Fruit fly (Drosophila melanogaster) whole organism, embryonic: ENCODE data around the gene CG2712.

Experiments
- Atf3 ChIP-seq: fragments of 200-800 bp; sonication (Bioruptor generic); optimal IDR thresholded peaks from 3 replicates; lab custom pipeline; 2016; ENCODE audit warnings: missing biosample characterization, missing genetic modification characterization
- CG10654 ChIP-seq: fragments of 200-800 bp; sonication (Bioruptor generic); optimal IDR thresholded peaks from 2 replicates; lab custom pipeline; 2016; ENCODE audit warnings: missing biosample characterization, missing genetic modification characterization
- CG10979 ChIP-seq: fragments of 200-800 bp; sonication (Bioruptor generic); optimal IDR thresholded peaks from 2 replicates; lab custom pipeline; 2018; ENCODE audit warnings: missing biosample characterization, mild to moderate bottlenecking, missing genetic modification characterization, moderate library complexity
- CG12659 ChIP-seq: fragments of 200-800 bp; sonication (Bioruptor generic); optimal IDR thresholded peaks from 3 replicates; lab custom pipeline; 2017; ENCODE audit warnings: mild to moderate bottlenecking, missing biosample characterization, missing genetic modification reagents, missing genetic modification characterization
- CG12769 ChIP-seq: fragments of 200-800 bp; sonication (Bioruptor generic); optimal IDR thresholded peaks from 2 replicates; lab custom pipeline; 2019; ENCODE audit warnings: missing biosample characterization, mild to moderate bottlenecking, missing genetic modification characterization, moderate library complexity
- CG12942 ChIP-seq: fragments of 200-800 bp; sonication (Bioruptor generic); optimal IDR thresholded peaks from 3 replicates; lab custom pipeline; 2016; ENCODE audit warnings: missing biosample characterization, missing genetic modification characterization
- CG13424 ChIP-seq: fragments of 200-800 bp; sonication (Bioruptor generic); optimal IDR thresholded peaks from 2 replicates; lab custom pipeline; 2019; ENCODE audit warnings: missing biosample characterization, mild to moderate bottlenecking, missing genetic modification characterization, moderate library complexity
- CG13894 ChIP-seq: fragments of 200-800 bp; sonication (Bioruptor generic); optimal IDR thresholded peaks from 3 replicates; lab custom pipeline; 2018; ENCODE audit warnings: missing biosample characterization, mild to moderate bottlenecking, missing genetic modification characterization, moderate library complexity
- CG14441 ChIP-seq: fragments of 200-800 bp; sonication (Bioruptor generic); IDR thresholded peaks from 2 replicates; pipeline ENCODE4 v1.3.6; 2022; ENCODE audit warnings: missing biosample characterization, missing genetic modification characterization
- CG1603 ChIP-seq: fragments of 200-800 bp; sonication (Bioruptor generic); optimal IDR thresholded peaks from 2 replicates; lab custom pipeline; 2019; ENCODE audit warnings: missing biosample characterization, mild to moderate bottlenecking, missing genetic modification characterization, moderate library complexity
- CG17568 ChIP-seq: fragments of 200-800 bp; sonication (Bioruptor generic); optimal IDR thresholded peaks from 2 replicates; lab custom pipeline; 2018; ENCODE audit warnings: missing biosample characterization, mild to moderate bottlenecking, missing genetic modification characterization, moderate library complexity
- CG18476 ChIP-seq: fragments of 200-800 bp; sonication (Bioruptor generic); optimal IDR thresholded peaks from 2 replicates; lab custom pipeline; 2016; ENCODE audit warnings: missing biosample characterization, mild to moderate bottlenecking, missing genetic modification characterization
- CG18599 ChIP-seq: fragments of 200-800 bp; sonication (Bioruptor generic); optimal IDR thresholded peaks from 3 replicates; lab custom pipeline; 2017; ENCODE audit warnings: missing biosample characterization, missing genetic modification characterization, mild to moderate bottlenecking, moderate library complexity, missing genetic modification reagents
- CG2129 ChIP-seq: fragments of 200-800 bp; sonication (Bioruptor generic); IDR thresholded peaks from 2 replicates; pipeline ENCODE4 v1.3.6; 2022; ENCODE audit warnings: missing biosample characterization, missing genetic modification characterization; ENCODE audit not compliant: partially characterized antibody
- CG2875 ChIP-seq: fragments of 200-800 bp; sonication (Bioruptor generic); optimal IDR thresholded peaks from 2 replicates; lab custom pipeline; 2017; ENCODE audit warnings: missing biosample characterization, mild to moderate bottlenecking, missing genetic modification characterization, missing genetic modification reagents
- CG31365 ChIP-seq: fragments of 200-800 bp; sonication (Bioruptor generic); optimal IDR thresholded peaks from 2 replicates; lab custom pipeline; 2018; ENCODE audit warnings: missing biosample characterization, mild to moderate bottlenecking, missing genetic modification characterization
- CG32532 ChIP-seq: fragments of 200-800 bp; sonication (Bioruptor generic); IDR thresholded peaks from 2 replicates; pipeline ENCODE4 v1.3.6; 2022; ENCODE audit warnings: missing biosample characterization, missing genetic modification characterization
- CG34422 ChIP-seq: fragments of 200-800 bp; sonication (Bioruptor generic); IDR thresholded peaks from 3 replicates; pipeline ENCODE4 v1.3.6; 2022; ENCODE audit warnings: missing biosample characterization, missing genetic modification characterization
- CG6791 ChIP-seq: fragments of 200-800 bp; sonication (Bioruptor generic); IDR thresholded peaks from 3 replicates; pipeline ENCODE4 v1.3.6; 2022; ENCODE audit warnings: missing biosample characterization, missing genetic modification characterization; ENCODE audit not compliant: partially characterized antibody
- CG6813 ChIP-seq: fragments of 200-800 bp; sonication (Bioruptor generic); optimal IDR thresholded peaks from 2 replicates; lab custom pipeline; 2017; ENCODE audit warnings: missing biosample characterization, missing genetic modification characterization, mild to moderate bottlenecking, moderate library complexity, missing genetic modification reagents
- CG7928 ChIP-seq: fragments of 200-800 bp; sonication (Bioruptor generic); optimal IDR thresholded peaks from 2 replicates; lab custom pipeline; 2017; ENCODE audit warnings: missing biosample characterization, mild to moderate bottlenecking, missing genetic modification characterization
- Dbx ChIP-seq: fragments of 200-800 bp; sonication (Bioruptor generic); IDR thresholded peaks from 3 replicates; pipeline ENCODE4 v1.3.6; 2022; ENCODE audit warnings: missing biosample characterization, missing genetic modification characterization
- Dref ChIP-seq: fragments of 200-800 bp; sonication (Bioruptor generic); IDR thresholded peaks from 2 replicates; pipeline ENCODE4 v1.3.6; 2022; ENCODE audit warnings: missing biosample characterization, missing genetic modification characterization
- H2.0 ChIP-seq: fragments of 200-800 bp; sonication (Bioruptor generic); IDR thresholded peaks from 2 replicates; pipeline ENCODE4 v1.3.6; 2022; ENCODE audit warnings: missing biosample characterization, missing genetic modification characterization
- HLH3B ChIP-seq: fragments of 200-800 bp; sonication (Bioruptor generic); IDR thresholded peaks from 2 replicates; pipeline ENCODE4 v1.3.6; 2022; ENCODE audit warnings: missing biosample characterization, missing genetic modification characterization
- Lpt ChIP-seq: fragments of >200 bp; optimal IDR thresholded peaks from 2 replicates; lab custom pipeline; 2018; ENCODE audit warnings: missing biosample characterization, missing genetic modification characterization
- MTF-1 ChIP-seq: fragments of 200-800 bp; sonication (Bioruptor generic); optimal IDR thresholded peaks from 2 replicates; lab custom pipeline; 2018; ENCODE audit warnings: missing biosample characterization, mild to moderate bottlenecking, missing genetic modification characterization, borderline replicate concordance
- Med ChIP-seq: fragments of 200-800 bp; sonication (Bioruptor generic); peaks from one replicate; lab custom pipeline; 2016; ENCODE audit warnings: missing biosample characterization, missing genetic modification characterization, mild to moderate bottlenecking, inconsistent platforms, moderate library complexity
- Mrtf ChIP-seq: fragments of 200-800 bp; sonication (Bioruptor generic); IDR thresholded peaks from 3 replicates; pipeline ENCODE4 v1.3.6; 2022; ENCODE audit warnings: missing biosample characterization, missing genetic modification characterization
- Oaz ChIP-seq: fragments of 200-800 bp; sonication (Bioruptor generic); IDR thresholded peaks from 2 replicates; pipeline ENCODE4 v1.3.6; 2022; ENCODE audit warnings: missing biosample characterization, missing genetic modification characterization
- Opbp ChIP-seq: fragments of 200-800 bp; sonication (Bioruptor generic); IDR thresholded peaks from 3 replicates; pipeline ENCODE4 v1.3.6; 2022; ENCODE audit warnings: missing biosample characterization, missing genetic modification characterization; ENCODE audit not compliant: partially characterized antibody
- Pdp1 ChIP-seq, 2 experiments: fragments of 200-800 bp; sonication (Bioruptor generic); optimal IDR thresholded peaks; 3 replicates each; lab custom pipeline; 2016; ENCODE audit warnings: missing biosample characterization in 2 of 2, missing genetic modification characterization in 2 of 2, mild to moderate bottlenecking in 1 of 2, moderate library complexity in 1 of 2
- Ptx1 ChIP-seq: fragments of 200-800 bp; sonication (Bioruptor generic); IDR thresholded peaks from 2 replicates; pipeline ENCODE4 v1.3.6; 2022; ENCODE audit warnings: missing biosample characterization, missing genetic modification characterization
- Rfx ChIP-seq: fragments of 200-800 bp; sonication (Bioruptor generic); IDR thresholded peaks from 2 replicates; pipeline ENCODE4 v1.3.6; 2022; ENCODE audit warnings: missing biosample characterization, missing genetic modification characterization
- bowl ChIP-seq: fragments of 200-800 bp; sonication (Bioruptor generic); IDR thresholded peaks from 2 replicates; pipeline ENCODE4 v1.3.6; 2022; ENCODE audit warnings: missing biosample characterization, missing genetic modification characterization
- cato ChIP-seq: fragments of 200-800 bp; sonication (Bioruptor generic); optimal IDR thresholded peaks from 2 replicates; lab custom pipeline; 2016; ENCODE audit warnings: missing biosample characterization, missing genetic modification characterization, borderline replicate concordance
- dmrt99B ChIP-seq: fragments of 200-800 bp; sonication (Bioruptor generic); optimal IDR thresholded peaks from 2 replicates; lab custom pipeline; 2018; ENCODE audit warnings: missing biosample characterization, mild to moderate bottlenecking, missing genetic modification characterization, moderate library complexity
- dysf ChIP-seq: fragments of 200-800 bp; sonication (Bioruptor generic); IDR thresholded peaks from 3 replicates; pipeline ENCODE4 v1.3.6; 2022; ENCODE audit warnings: missing biosample characterization, missing genetic modification characterization
- gfzf ChIP-seq: fragments of 200-800 bp; sonication (Bioruptor generic); optimal IDR thresholded peaks from 2 replicates; lab custom pipeline; 2016; ENCODE audit warnings: missing biosample characterization, mild to moderate bottlenecking, missing genetic modification characterization, moderate library complexity
- grau ChIP-seq: fragments of 200-800 bp; optimal IDR thresholded peaks from 3 replicates; lab custom pipeline; 2019; ENCODE audit warnings: missing biosample characterization, mild to moderate bottlenecking, missing genetic modification characterization, moderate library complexity
- kay ChIP-seq: fragments of 200-800 bp; sonication (Bioruptor generic); optimal IDR thresholded peaks from 2 replicates; lab custom pipeline; 2016; ENCODE audit warnings: missing biosample characterization, missing genetic modification characterization
- knrl ChIP-seq: fragments of 200-800 bp; sonication (Bioruptor generic); IDR thresholded peaks from 3 replicates; pipeline ENCODE4 v1.3.6; 2022; ENCODE audit warnings: missing biosample characterization, missing genetic modification characterization; ENCODE audit not compliant: partially characterized antibody
- lab ChIP-seq: fragments of 200-800 bp; sonication (Bioruptor generic); optimal IDR thresholded peaks from 3 replicates; lab custom pipeline; 2017; ENCODE audit warnings: missing biosample characterization, missing genetic modification characterization, mild to moderate bottlenecking, moderate library complexity, missing genetic modification reagents
- lilli ChIP-seq: fragments of 200-800 bp; sonication (Bioruptor generic); optimal IDR thresholded peaks from 3 replicates; lab custom pipeline; 2016; ENCODE audit warnings: missing biosample characterization, missing genetic modification characterization
- lmd ChIP-seq: fragments of 200-800 bp; sonication (Bioruptor generic); IDR thresholded peaks from 2 replicates; pipeline ENCODE4 v1.3.6; 2022; ENCODE audit warnings: missing biosample characterization, missing genetic modification characterization
- salm ChIP-seq: fragments of 200-800 bp; sonication (Bioruptor generic); optimal IDR thresholded peaks from 2 replicates; lab custom pipeline; 2018; ENCODE audit warnings: missing biosample characterization, mild to moderate bottlenecking, missing genetic modification characterization
- sens ChIP-seq: fragments of 200-800 bp; sonication (Bioruptor generic); peaks from one replicate; lab custom pipeline; 2016; ENCODE audit warnings: missing biosample characterization, missing genetic modification characterization
- sisA ChIP-seq: fragments of 200-800 bp; sonication (Bioruptor generic); IDR thresholded peaks from 2 replicates; pipeline ENCODE4 v1.3.6; 2022; ENCODE audit warnings: missing biosample characterization, missing genetic modification characterization
- tx ChIP-seq: fragments of 200-800 bp; sonication (Bioruptor generic); optimal IDR thresholded peaks from 2 replicates; lab custom pipeline; 2016; ENCODE audit warnings: missing biosample characterization, missing genetic modification characterization
- unpg ChIP-seq: fragments of 200-800 bp; sonication (Bioruptor generic); optimal IDR thresholded peaks from 3 replicates; lab custom pipeline; 2018; ENCODE audit warnings: missing biosample characterization, mild to moderate bottlenecking, missing genetic modification characterization, moderate library complexity
- vnd ChIP-seq: fragments of 200-800 bp; sonication (Bioruptor generic); IDR thresholded peaks from 3 replicates; pipeline ENCODE4 v1.3.6; 2022; ENCODE audit warnings: missing biosample characterization, missing genetic modification characterization; ENCODE audit not compliant: partially characterized antibody
- yki ChIP-seq: fragments of >200 bp; optimal IDR thresholded peaks from 3 replicates; lab custom pipeline; 2018

CG2712 gene

DNA sequence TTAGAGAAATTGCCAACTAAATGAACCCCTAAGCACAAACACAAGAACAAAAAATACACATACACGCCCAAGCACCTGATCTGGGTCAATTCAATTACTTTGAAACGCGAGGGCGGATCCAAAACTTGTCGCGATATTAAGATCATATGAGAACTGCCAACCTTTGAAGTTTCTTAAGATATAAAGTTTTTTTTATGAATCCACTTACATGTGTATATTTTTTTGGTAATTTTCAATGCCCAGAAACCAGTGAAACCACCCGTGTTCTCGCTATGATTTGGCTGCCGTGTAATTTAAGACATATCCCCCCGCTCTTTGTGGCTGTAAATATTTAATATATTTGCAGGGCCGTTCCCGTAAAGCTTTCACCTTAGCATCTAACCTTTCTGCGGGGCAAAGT lies 17.4 kb downstream of the CG2712 start (continued):
- TF ChIP-seq CG34422 (GFP tag; lab: Robert Waterston, UW): 0 out of 3 replicates have a peak, but pooled peaks have one; percentile 11
- TF ChIP-seq CG7928 (GFP tag; lab: Kevin White, UChicago): no peak
- no peak for TF ChIP-seq CG12942 (GFP tag; lab: Kevin White, UChicago)
- peak; percentile 28; the same call in 1 of the 2 replicates for TF ChIP-seq HLH3B (GFP tag; lab: Robert Waterston, UW)
- TF ChIP-seq CG18476: peak; percentile 6
- TF ChIP-seq CG6813 (GFP tag; lab: Kevin White, UChicago): no peak
- TF ChIP-seq H2.0 (GFP tag; lab: Robert Waterston, UW): no peak
- TF ChIP-seq CG31365: no peak
- no peak for TF ChIP-seq CG2875
- TF ChIP-seq Opbp (GFP tag; lab: Robert Waterston, UW): no peak
- TF ChIP-seq CG10979 (tag; lab: Kevin White, UChicago): no peak
- TF ChIP-seq Pdp1 (GFP tag; optimal IDR thresholded peaks at IDR 0.05; lab: Kevin White, UChicago): no peak
- TF ChIP-seq CG18599 (GFP tag; lab: Kevin White, UChicago): peak; percentile 52
- no peak for TF ChIP-seq Lpt (GFP tag; lab: Kevin White, UChicago)
- TF ChIP-seq sisA: peak; percentile 28
- peak; percentile 42; the same call in 1 of the 3 replicates for TF ChIP-seq dysf (GFP tag; lab: Robert Waterston, UW)
- no peak for TF ChIP-seq Dref (GFP tag; lab: Robert Waterston, UW)
- TF ChIP-seq Ptx1 (GFP tag; lab: Robert Waterston, UW): peak; percentile 37; the same call in 1 of the 2 replicates
- no peak for TF ChIP-seq vnd (GFP tag; lab: Robert Waterston, UW)
- peak; percentile 5 for TF ChIP-seq lilli (GFP tag; lab: Kevin White, UChicago)
- TF ChIP-seq knrl (GFP tag; lab: Robert Waterston, UW): no peak
- no peak for TF ChIP-seq Dbx (GFP tag; lab: Robert Waterston, UW)
- TF ChIP-seq Med (GFP tag; lab: Kevin White, UChicago): peak; percentile 63
- TF ChIP-seq Oaz: no peak
- peak; percentile 19 for TF ChIP-seq grau (tag; lab: Kevin White, UChicago)
- TF ChIP-seq MTF-1 (GFP tag; lab: Kevin White, UChicago): no peak
- TF ChIP-seq lab (GFP tag; lab: Kevin White, UChicago): peak; percentile 18
- TF ChIP-seq lmd: peak; percentile 27; the same call in 1 of the 2 replicates
- TF ChIP-seq CG14441 (GFP tag; lab: Robert Waterston, UW): 0 out of 2 replicates have a peak, but pooled peaks have one; percentile 20
- no peak for TF ChIP-seq CG6791 (GFP tag; lab: Robert Waterston, UW)
- TF ChIP-seq Mrtf (GFP tag; lab: Robert Waterston, UW): no peak
- no peak for TF ChIP-seq CG12769
- peak; percentile 44; the same call in 1 of the 2 replicates for TF ChIP-seq Rfx (GFP tag; lab: Robert Waterston, UW)
- TF ChIP-seq CG32532: peak; percentile 21; the same call in 1 of the 2 replicates
- no peak for TF ChIP-seq CG10654 (GFP tag; lab: Kevin White, UChicago)
- no peak for TF ChIP-seq salm
- TF ChIP-seq tx: no peak
- TF ChIP-seq cato (GFP tag; lab: Kevin White, UChicago): no peak
- TF ChIP-seq unpg: no peak
- TF ChIP-seq kay (GFP tag; lab: Kevin White, UChicago): no peak
- TF ChIP-seq, all 482 proteins: peak for 25

DNA sequence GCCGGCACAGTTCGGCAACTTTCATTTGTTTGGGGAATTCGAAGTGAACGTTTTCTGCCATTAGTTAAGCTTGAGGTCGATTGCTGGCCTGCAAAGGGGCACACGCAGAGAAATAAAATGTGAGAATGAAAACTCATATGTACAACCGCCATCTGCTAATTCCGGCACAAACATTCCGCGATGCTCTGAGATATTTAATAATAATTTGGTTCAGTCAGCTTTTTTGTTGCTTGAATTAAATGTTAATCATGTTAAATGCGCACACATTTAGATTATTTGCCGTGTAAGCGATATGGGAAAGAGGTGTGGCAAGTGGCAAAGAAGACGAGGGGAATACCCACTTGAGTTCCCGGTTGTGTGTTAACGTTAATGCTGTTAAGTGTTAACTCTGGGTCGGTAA lies 25.1 kb downstream of the CG2712 start:
- TF ChIP-seq dmrt99B (tag; lab: Kevin White, UChicago): peak; percentile 54
- TF ChIP-seq CG1603: peak; percentile 46
- no peak for TF ChIP-seq CG13894
- no peak for TF ChIP-seq CG17568 (GFP tag; lab: Kevin White, UChicago)
- peak; percentile 38 for TF ChIP-seq CG18599 (GFP tag; lab: Kevin White, UChicago)
- TF ChIP-seq CG2129 (GFP tag; lab: Robert Waterston, UW): no peak
- TF ChIP-seq yki (lab: Kevin White, UChicago): no peak
- no peak for TF ChIP-seq gfzf (GFP tag; lab: Kevin White, UChicago)
- TF ChIP-seq bowl: no peak
- peak; percentile 20 for TF ChIP-seq CG10979 (tag; lab: Kevin White, UChicago)
- TF ChIP-seq Atf3 (GFP tag; lab: Kevin White, UChicago): no peak
- no peak for TF ChIP-seq CG12659 (GFP tag; lab: Kevin White, UChicago)
- peak; percentile 10 for TF ChIP-seq CG13424
- TF ChIP-seq sens (GFP tag; lab: Kevin White, UChicago): peak; percentile 67
